Fruit fly (Drosophila melanogaster) whole organism: ENCODE data around the gene CG17490.

Experiments used
- CG8478 ChIP-seq: fragments of >200 bp; optimal IDR thresholded peaks from 2 replicates; lab custom pipeline; 2018; ENCODE audit warnings: inconsistent platforms
- Dll ChIP-seq: fragments of >200 bp; optimal IDR thresholded peaks from 2 replicates; lab custom pipeline; 2017
- EcR ChIP-seq, 2 experiments: fragments of >200 bp; optimal IDR thresholded peaks; 2 replicates each; lab custom pipeline; 2017; ENCODE audit warnings: missing biosample characterization in 2 of 2, missing genetic modification characterization in 2 of 2, missing genetic modification reagents in 2 of 2
- pan ChIP-seq: fragments of >200 bp; optimal IDR thresholded peaks from 2 replicates; lab custom pipeline; 2017
- psq ChIP-seq: fragments of >200 bp; optimal IDR thresholded peaks from 2 replicates; lab custom pipeline; 2017
- usp ChIP-seq: fragments of >200 bp; optimal IDR thresholded peaks from 2 replicates; lab custom pipeline; 2017; ENCODE audit warnings: missing biosample characterization, missing genetic modification characterization, mixed read lengths

- TF ChIP-seq psq (no peak), pan (lab: Kevin White, UChicago) (no peak), Dll (no peak), CG8478 (no peak), usp (GFP tag; lab: Kevin White, UChicago) (no peak), EcR (GFP tag; optimal IDR thresholded peaks at IDR 0.05; lab: Kevin White, UChicago) (no peak)
Observed at dm6 chr2L:22578920-22579548, 41.6 kb downstream of the CG17490 start, which contains the start of gene Slmap.
